Fruit fly (Drosophila melanogaster) whole organism, embryonic: ENCODE results near the gene CCT3.

Experiments used
- Tbp ChIP-seq: fragments of >200 bp; optimal IDR thresholded peaks from 2 replicates; lab custom pipeline; 2018; ENCODE audit warnings: missing biosample characterization, missing genetic modification characterization
- lola ChIP-seq, 3 experiments: fragments of >200 bp in 2 of 3; fragments of 200-800 bp in 1 of 3; sonication (Bioruptor generic) in 1 of 3; optimal IDR thresholded peaks; 2 replicates each; lab custom pipeline; 2017 to 2019; ENCODE audit warnings: missing biosample characterization in 3 of 3, missing genetic modification characterization in 3 of 3, mild to moderate bottlenecking in 1 of 3, moderate library complexity in 1 of 3

DNA sequence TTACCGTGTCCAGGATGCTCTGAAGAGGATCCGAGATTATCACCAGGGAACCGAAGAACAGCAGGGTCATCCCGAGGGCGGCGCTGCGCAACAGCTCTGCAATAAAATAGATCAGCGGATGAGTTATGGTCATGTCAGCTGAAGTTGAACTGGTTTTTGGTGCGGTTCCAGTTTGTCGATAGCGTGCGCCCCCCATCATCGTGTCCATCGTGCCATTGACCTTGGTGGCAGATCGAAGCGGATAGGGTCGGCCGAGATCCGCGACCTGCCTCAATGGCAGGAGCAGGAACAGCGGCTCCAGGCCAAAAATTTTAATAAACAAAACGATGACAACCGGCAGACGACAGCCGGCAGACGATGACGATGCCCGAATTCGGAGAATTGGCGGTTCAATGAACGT is 47.8 kb upstream of the CCT3 start:
- no peak for TF ChIP-seq lola (GFP tag; optimal IDR thresholded peaks at IDR 0.05; lab: Kevin White, UChicago)
- no peak for TF ChIP-seq Tbp (GFP tag; lab: Kevin White, UChicago)
